Fruit fly (Drosophila melanogaster): ENCODE results near the gene Mhcl.

Gene Mhcl

dm6 chr3R:16094011-16094729, 4.4 kb downstream of the Mhcl start (continued):
- TF ChIP-seq Oaz (GFP tag; IDR thresholded peaks at IDR 0.05) (no peak), wek (GFP tag; optimal IDR thresholded peaks at IDR 0.05) (no peak), kah (GFP tag; optimal IDR thresholded peaks at IDR 0.05) (peak; percentile 69), tup (GFP tag; optimal IDR thresholded peaks at IDR 0.05) (no peak), chif (GFP tag; optimal IDR thresholded peaks at IDR 0.05) (peak in 1 of 2 experiments; percentile 52), Bgb (GFP tag; IDR thresholded peaks at IDR 0.05; ENCODE audit: partially characterized antibody) (no peak; the same call in 1 of the 2 replicates), Scr (GFP tag; IDR thresholded peaks at IDR 0.05; ENCODE audit: partially characterized antibody) (no peak), CG3838 (GFP tag; optimal IDR thresholded peaks at IDR 0.05) (no peak), CG18764 (GFP tag; optimal IDR thresholded peaks at IDR 0.05) (peak; percentile 59), CG17568 (GFP tag; optimal IDR thresholded peaks at IDR 0.05) (no peak), dmrt99B (tag; optimal IDR thresholded peaks at IDR 0.05) (peak; percentile 91), Atf3 (GFP tag; optimal IDR thresholded peaks at IDR 0.05) (no peak), dm (GFP tag; optimal IDR thresholded peaks at IDR 0.05) (no peak), gsb-n (tag; optimal IDR thresholded peaks at IDR 0.05) (peak; percentile 75), p53 (GFP tag; optimal IDR thresholded peaks at IDR 0.05) (no peak), odd (GFP tag; optimal IDR thresholded peaks at IDR 0.05) (peak; percentile 77), psq (GFP tag; optimal IDR thresholded peaks at IDR 0.05) (peak; percentile 15), CG14710 (tag; optimal IDR thresholded peaks at IDR 0.05) (peak; percentile 91), unc-4 (GFP tag; IDR thresholded peaks at IDR 0.05; ENCODE audit: partially characterized antibody) (no peak), CG10654 (GFP tag; optimal IDR thresholded peaks at IDR 0.05) (peak; percentile 69), peb (GFP tag; IDR thresholded peaks at IDR 0.05) (no peak), mam (GFP tag; optimal IDR thresholded peaks at IDR 0.05) (peak; percentile 25), zen2 (GFP tag; IDR thresholded peaks at IDR 0.05; ENCODE audit: partially characterized antibody) (no peak), CG34224 (GFP tag; IDR thresholded peaks at IDR 0.05; ENCODE audit: partially characterized antibody) (no peak), D19B (GFP tag; optimal IDR thresholded peaks at IDR 0.05) (peak; percentile 93), Jarid2 (GFP tag; optimal IDR thresholded peaks at IDR 0.05) (peak; percentile 26), ro (GFP tag; IDR thresholded peaks at IDR 0.05) (peak; percentile 11; the same call in 1 of the 2 replicates), CG7786 (GFP tag; optimal IDR thresholded peaks at IDR 0.05) (no peak), CG14014 (GFP tag; IDR thresholded peaks at IDR 0.05) (no peak), CG11085 (GFP tag; IDR thresholded peaks at IDR 0.05) (no peak), CG10321 (GFP tag; IDR thresholded peaks at IDR 0.05) (no peak), lilli (GFP tag; optimal IDR thresholded peaks at IDR 0.05) (peak; percentile 46), CG11093 (GFP tag; IDR thresholded peaks at IDR 0.05) (peak; percentile 64; the same call in 1 of the 3 replicates), B-H2 (GFP tag; optimal IDR thresholded peaks at IDR 0.05) (no peak), Hr39 (optimal IDR thresholded peaks at IDR 0.05) (no peak), pan (optimal IDR thresholded peaks at IDR 0.05) (peak in 1 of 2 experiments; percentile 59), pan (GFP tag; optimal IDR thresholded peaks at IDR 0.05 in 1 of 2, IDR thresholded peaks at IDR 0.05 in 1 of 2) (no peak), sisA (GFP tag; IDR thresholded peaks at IDR 0.05) (peak; percentile 54), CG17328 (GFP tag; IDR thresholded peaks at IDR 0.05) (no peak), Meics (GFP tag; optimal IDR thresholded peaks at IDR 0.05) (peak; percentile 51), NK7.1 (GFP tag; optimal IDR thresholded peaks at IDR 0.05) (no peak), CG11695 (GFP tag; IDR thresholded peaks at IDR 0.05) (peak; percentile 45; the same call in 1 of the 3 replicates), salm (tag; optimal IDR thresholded peaks at IDR 0.05) (peak; percentile 72), ara (GFP tag; IDR thresholded peaks at IDR 0.05) (no peak), exex (tag; optimal IDR thresholded peaks at IDR 0.05) (no peak), Fer1 (GFP tag; optimal IDR thresholded peaks at IDR 0.05) (no peak), bigmax (GFP tag; optimal IDR thresholded peaks at IDR 0.05) (no peak), Pdp1 (GFP tag; optimal IDR thresholded peaks at IDR 0.05) (peak in 1 of 2 experiments; percentile 10), CG8478 (optimal IDR thresholded peaks at IDR 0.05) (no peak), CG17912 (GFP tag; optimal IDR thresholded peaks at IDR 0.05) (no peak)
